Worm (Caenorhabditis elegans): ENCODE measurements around the gene srj-53.
A peak's percentile ranks its signal among the peaks of the same experiment; 100 is the strongest.

The srj-53 gene

ce11 chrV:731330-731729 is 36.8 kb upstream of the srj-53 start:
- TF ChIP-seq lin-29 (GFP tag; IDR thresholded peaks at IDR 0.05) (no peak), ceh-32 (tag; optimal IDR thresholded peaks at IDR 0.05; ENCODE audit: poor library complexity) (no peak), F26F4.8 (GFP tag; conservative IDR thresholded peaks at IDR 0.05) (no peak), nhr-10 (tag; optimal IDR thresholded peaks at IDR 0.05) (peak; percentile 97), lin-13 (GFP tag; optimal IDR thresholded peaks at IDR 0.05) (no peak), ctbp-1 (GFP tag; IDR thresholded peaks at IDR 0.05) (peak; percentile 65; the same call in 1 of the 2 replicates), ceh-44 (GFP tag; IDR thresholded peaks at IDR 0.05) (no peak), nhr-6 (tag; optimal IDR thresholded peaks at IDR 0.05) (peak; percentile 78), dmd-8 (GFP tag; IDR thresholded peaks at IDR 0.05) (no peak), pqm-1 (tag; optimal IDR thresholded peaks at IDR 0.05) (peak; percentile 70), hif-1 (tag; optimal IDR thresholded peaks at IDR 0.05) (peak; percentile 63 to 88), mep-1 (tag; optimal IDR thresholded peaks at IDR 0.05) (peak; percentile 79), tag-97 (GFP tag; IDR thresholded peaks at IDR 0.05) (no peak), Y48G9A.11 (GFP tag; IDR thresholded peaks at IDR 0.05) (no peak), ceh-62 (tag; optimal IDR thresholded peaks at IDR 0.05) (no peak), F44E2.7 (GFP tag; IDR thresholded peaks at IDR 0.05) (no peak), ztf-11 (tag; optimal IDR thresholded peaks at IDR 0.05) (no peak), Y5F2A.4 (GFP tag; optimal IDR thresholded peaks at IDR 0.05) (no peak), daf-16 (GFP tag; optimal IDR thresholded peaks at IDR 0.05) (peak; percentile 95 to 96), daf-16 (tag; optimal IDR thresholded peaks at IDR 0.05) (peak; percentile 99), nhr-28 (tag; optimal IDR thresholded peaks at IDR 0.05) (peak; percentile 96), nhr-237 (tag; optimal IDR thresholded peaks at IDR 0.05) (no peak), saeg-2 (GFP tag; IDR thresholded peaks at IDR 0.05) (peak; percentile 79), nhr-42 (GFP tag; IDR thresholded peaks at IDR 0.05) (peak; percentile 68), mxl-2 (GFP tag; conservative IDR thresholded peaks at IDR 0.05) (peak; percentile 73), ztf-7 (tag; optimal IDR thresholded peaks at IDR 0.05) (no peak), T26A8.4 (GFP tag; IDR thresholded peaks at IDR 0.05) (peak; percentile 89), nhr-41 (GFP tag; IDR thresholded peaks at IDR 0.05) (no peak; the same call in 1 of the 2 replicates), vab-7 (GFP tag; IDR thresholded peaks at IDR 0.05) (no peak), set-16 (GFP tag; IDR thresholded peaks at IDR 0.05) (peak; percentile 91), ZK337.2 (GFP tag; IDR thresholded peaks at IDR 0.05) (no peak), unc-39 (tag; optimal IDR thresholded peaks at IDR 0.05) (no peak), hlh-30 (tag; optimal IDR thresholded peaks at IDR 0.05; ENCODE audit: insufficient read depth) (peak; percentile 98), ces-1 (GFP tag; optimal IDR thresholded peaks at IDR 0.05) (no peak), egl-27 (tag; optimal IDR thresholded peaks at IDR 0.05) (no peak), hmg-1.1 (GFP tag; IDR thresholded peaks at IDR 0.05) (peak; percentile 71), nhr-48 (tag; optimal IDR thresholded peaks at IDR 0.05) (peak; percentile 92), ceh-20 (GFP tag; IDR thresholded peaks at IDR 0.05) (peak; percentile 90), zip-2 (tag; optimal IDR thresholded peaks at IDR 0.05) (peak; percentile 37), F37D6.2 (tag; optimal IDR thresholded peaks at IDR 0.05) (no peak), unc-130 (GFP tag; optimal IDR thresholded peaks at IDR 0.05) (no peak), arid-1 (GFP tag; conservative IDR thresholded peaks at IDR 0.05) (no peak), jun-1 (tag; optimal IDR thresholded peaks at IDR 0.05) (peak; percentile 64), snpc-1.2 (GFP tag; IDR thresholded peaks at IDR 0.05) (no peak), nhr-77 (tag; optimal IDR thresholded peaks at IDR 0.05) (peak; percentile 83), zfp-2 (tag; optimal IDR thresholded peaks at IDR 0.05) (no peak), zip-11 (GFP tag; IDR thresholded peaks at IDR 0.05) (no peak), Y105C5A.15 (GFP tag; IDR thresholded peaks at IDR 0.05) (no peak), cey-2 (tag; optimal IDR thresholded peaks at IDR 0.05; ENCODE audit: borderline replicate concordance, insufficient read depth) (no peak), mdt-29 (GFP tag; IDR thresholded peaks at IDR 0.05) (peak; percentile 98), lir-3 (tag; optimal IDR thresholded peaks at IDR 0.05) (no peak), egl-43 (GFP tag; IDR thresholded peaks at IDR 0.05) (peak; percentile 65; the same call in 1 of the 2 replicates)

Measured in whole organism, L4 larva.